Fruit fly (Drosophila melanogaster) whole organism, embryonic: ENCODE measurements around the gene CG34353.

Experiments
- Abd-B ChIP-seq: fragments of 200-800 bp; sonication (Bioruptor generic); optimal IDR thresholded peaks from 2 replicates; lab custom pipeline; 2018; ENCODE audit warnings: missing biosample characterization, mild to moderate bottlenecking, missing genetic modification characterization, moderate library complexity
- Atf3 ChIP-seq: fragments of 200-800 bp; sonication (Bioruptor generic); optimal IDR thresholded peaks from 3 replicates; lab custom pipeline; 2016; ENCODE audit warnings: missing biosample characterization, missing genetic modification characterization
- Awh ChIP-seq: fragments of 200-800 bp; sonication (Bioruptor generic); IDR thresholded peaks from 2 replicates; pipeline ENCODE4, ENCODE4 v1.3.6; 2022; ENCODE audit warnings: missing biosample characterization, missing genetic modification characterization
- Bdp1 ChIP-seq: fragments of 200-800 bp; sonication (Bioruptor generic); optimal IDR thresholded peaks from 3 replicates; lab custom pipeline; 2016; ENCODE audit warnings: missing biosample characterization, missing genetic modification characterization
- CG10366 ChIP-seq: fragments of 200-800 bp; sonication (Bioruptor generic); IDR thresholded peaks from 2 replicates; pipeline ENCODE4 v1.3.6; 2022; ENCODE audit warnings: missing biosample characterization, missing genetic modification characterization
- CG10979 ChIP-seq: fragments of 200-800 bp; sonication (Bioruptor generic); optimal IDR thresholded peaks from 2 replicates; lab custom pipeline; 2018; ENCODE audit warnings: missing biosample characterization, mild to moderate bottlenecking, missing genetic modification characterization, moderate library complexity
- CG11398 ChIP-seq: fragments of 200-800 bp; sonication (Bioruptor generic); optimal IDR thresholded peaks from 2 replicates; lab custom pipeline; 2016; ENCODE audit warnings: missing biosample characterization, missing genetic modification characterization
- CG11456 ChIP-seq: fragments of 200-800 bp; sonication (Bioruptor generic); IDR thresholded peaks from 3 replicates; pipeline ENCODE4 v1.3.6; 2022; ENCODE audit warnings: missing biosample characterization, missing genetic modification characterization
- CG11723 ChIP-seq: fragments of 200-800 bp; sonication (Bioruptor generic); optimal IDR thresholded peaks from 2 replicates; lab custom pipeline; 2017; ENCODE audit warnings: missing biosample characterization, mild to moderate bottlenecking, missing genetic modification characterization
- CG12155 ChIP-seq: fragments of 200-800 bp; sonication (Bioruptor generic); optimal IDR thresholded peaks from 3 replicates; lab custom pipeline; 2016; ENCODE audit warnings: missing biosample characterization, missing genetic modification characterization
- CG12769 ChIP-seq: fragments of 200-800 bp; sonication (Bioruptor generic); optimal IDR thresholded peaks from 2 replicates; lab custom pipeline; 2019; ENCODE audit warnings: missing biosample characterization, mild to moderate bottlenecking, missing genetic modification characterization, moderate library complexity
- CG13424 ChIP-seq: fragments of 200-800 bp; sonication (Bioruptor generic); optimal IDR thresholded peaks from 2 replicates; lab custom pipeline; 2019; ENCODE audit warnings: missing biosample characterization, mild to moderate bottlenecking, missing genetic modification characterization, moderate library complexity
- CG13624 ChIP-seq: fragments of 200-800 bp; sonication (Bioruptor generic); optimal IDR thresholded peaks from 2 replicates; lab custom pipeline; 2016; ENCODE audit warnings: missing biosample characterization, missing genetic modification characterization
- CG15073 ChIP-seq: fragments of 200-800 bp; sonication (Bioruptor generic); optimal IDR thresholded peaks from 2 replicates; lab custom pipeline; 2016; ENCODE audit warnings: missing biosample characterization, missing genetic modification characterization
- CG1529 ChIP-seq: fragments of 200-800 bp; sonication (Bioruptor generic); optimal IDR thresholded peaks from 3 replicates; lab custom pipeline; 2018; ENCODE audit warnings: missing biosample characterization, missing genetic modification characterization
- CG17186 ChIP-seq: fragments of 200-800 bp; sonication (Bioruptor generic); optimal IDR thresholded peaks from 3 replicates; lab custom pipeline; 2017; ENCODE audit warnings: missing biosample characterization, missing genetic modification reagents, missing genetic modification characterization
- CG17568 ChIP-seq: fragments of 200-800 bp; sonication (Bioruptor generic); optimal IDR thresholded peaks from 2 replicates; lab custom pipeline; 2018; ENCODE audit warnings: missing biosample characterization, mild to moderate bottlenecking, missing genetic modification characterization, moderate library complexity
- CG18764 ChIP-seq: fragments of 200-800 bp; sonication (Bioruptor generic); optimal IDR thresholded peaks from 3 replicates; lab custom pipeline; 2016; ENCODE audit warnings: missing biosample characterization, missing genetic modification characterization
- CG2129 ChIP-seq: fragments of 200-800 bp; sonication (Bioruptor generic); IDR thresholded peaks from 2 replicates; pipeline ENCODE4 v1.3.6; 2022; ENCODE audit warnings: missing biosample characterization, missing genetic modification characterization; ENCODE audit not compliant: partially characterized antibody
- CG30403 ChIP-seq: fragments of 200-800 bp; sonication (Bioruptor generic); optimal IDR thresholded peaks from 3 replicates; lab custom pipeline; 2016; ENCODE audit warnings: missing biosample characterization, missing genetic modification characterization
- CG31224 ChIP-seq: fragments of 200-800 bp; sonication (Bioruptor generic); IDR thresholded peaks from 2 replicates; pipeline ENCODE4 v1.3.6; 2022; ENCODE audit warnings: missing biosample characterization, missing genetic modification characterization
- CG31365 ChIP-seq: fragments of 200-800 bp; sonication (Bioruptor generic); optimal IDR thresholded peaks from 2 replicates; lab custom pipeline; 2018; ENCODE audit warnings: missing biosample characterization, mild to moderate bottlenecking, missing genetic modification characterization
- CG3995 ChIP-seq: fragments of 200-800 bp; sonication (Bioruptor generic); optimal IDR thresholded peaks from 3 replicates; lab custom pipeline; 2016; ENCODE audit warnings: missing biosample characterization, missing genetic modification characterization
- CG4617 ChIP-seq: fragments of 200-800 bp; sonication (Bioruptor generic); optimal IDR thresholded peaks from 3 replicates; lab custom pipeline; 2016; ENCODE audit warnings: missing biosample characterization, missing genetic modification characterization, borderline replicate concordance
- CG7745 ChIP-seq: fragments of 200-800 bp; sonication (Bioruptor generic); optimal IDR thresholded peaks from 2 replicates; lab custom pipeline; 2018; ENCODE audit warnings: missing biosample characterization, mild to moderate bottlenecking, missing genetic modification characterization, moderate library complexity
- CG9437 ChIP-seq: fragments of 200-800 bp; sonication (Bioruptor generic); optimal IDR thresholded peaks from 2 replicates; lab custom pipeline; 2018; ENCODE audit warnings: missing biosample characterization, mild to moderate bottlenecking, missing genetic modification characterization
- Gug ChIP-seq: fragments of 200-800 bp; sonication (Bioruptor generic); IDR thresholded peaks from 4 replicates; pipeline ENCODE4 v1.3.6; 2022; ENCODE audit warnings: missing biosample characterization, missing genetic modification characterization
- H15 ChIP-seq: fragments of 200-800 bp; sonication (Bioruptor generic); IDR thresholded peaks from 3 replicates; pipeline ENCODE4 v1.3.6; 2022; ENCODE audit warnings: missing biosample characterization, missing genetic modification characterization
- H2.0 ChIP-seq: fragments of 200-800 bp; sonication (Bioruptor generic); IDR thresholded peaks from 2 replicates; pipeline ENCODE4 v1.3.6; 2022; ENCODE audit warnings: missing biosample characterization, missing genetic modification characterization
- HHEX ChIP-seq: fragments of 200-800 bp; sonication (Bioruptor generic); optimal IDR thresholded peaks from 3 replicates; lab custom pipeline; 2017; ENCODE audit warnings: missing biosample characterization, mild to moderate bottlenecking, missing genetic modification characterization, missing genetic modification reagents
- HLH54F ChIP-seq: fragments of 200-800 bp; sonication (Bioruptor generic); optimal IDR thresholded peaks from 3 replicates; lab custom pipeline; 2016; ENCODE audit warnings: missing biosample characterization, missing genetic modification characterization
- HmgZ ChIP-seq: fragments of 200-800 bp; sonication (Bioruptor generic); optimal IDR thresholded peaks from 2 replicates; lab custom pipeline; 2018; ENCODE audit warnings: missing biosample characterization, mild to moderate bottlenecking, missing genetic modification characterization
- MTF-1 ChIP-seq: fragments of 200-800 bp; sonication (Bioruptor generic); optimal IDR thresholded peaks from 2 replicates; lab custom pipeline; 2018; ENCODE audit warnings: missing biosample characterization, mild to moderate bottlenecking, missing genetic modification characterization, borderline replicate concordance
- Myb ChIP-seq: fragments of 200-800 bp; sonication (Bioruptor generic); optimal IDR thresholded peaks from 2 replicates; lab custom pipeline; 2016; ENCODE audit warnings: missing biosample characterization, missing genetic modification characterization
- Sry-δ ChIP-seq: fragments of 200-800 bp; sonication (Bioruptor generic); optimal IDR thresholded peaks from 2 replicates; lab custom pipeline; 2016; ENCODE audit warnings: missing biosample characterization, missing genetic modification characterization
- ab ChIP-seq: fragments of 200-800 bp; sonication (Bioruptor generic); optimal IDR thresholded peaks from 2 replicates; lab custom pipeline; 2016; ENCODE audit warnings: missing biosample characterization, missing genetic modification characterization
- bsh ChIP-seq, 2 experiments: fragments of 200-800 bp; sonication (Bioruptor generic); optimal IDR thresholded peaks; 2 replicates each; lab custom pipeline; 2017 to 2018; ENCODE audit warnings: mild to moderate bottlenecking in 2 of 2, missing biosample characterization in 2 of 2, missing genetic modification characterization in 2 of 2, moderate library complexity in 1 of 2
- cad ChIP-seq: fragments of >200 bp; optimal IDR thresholded peaks from 2 replicates; lab custom pipeline; 2017; ENCODE audit warnings: missing biosample characterization, missing genetic modification characterization
- ci ChIP-seq: fragments of 200-800 bp; sonication (Bioruptor generic); IDR thresholded peaks from 3 replicates; pipeline ENCODE4 v1.3.6; 2022; ENCODE audit warnings: missing biosample characterization, missing genetic modification characterization
- corto ChIP-seq: fragments of 200-800 bp; sonication (Bioruptor generic); optimal IDR thresholded peaks from 2 replicates; lab custom pipeline; 2016; ENCODE audit warnings: missing biosample characterization, mild to moderate bottlenecking, missing genetic modification characterization, moderate library complexity
- dysf ChIP-seq: fragments of 200-800 bp; sonication (Bioruptor generic); IDR thresholded peaks from 3 replicates; pipeline ENCODE4 v1.3.6; 2022; ENCODE audit warnings: missing biosample characterization, missing genetic modification characterization
- emc ChIP-seq: fragments of 200-800 bp; sonication (Bioruptor generic); optimal IDR thresholded peaks from 2 replicates; lab custom pipeline; 2016; ENCODE audit warnings: missing biosample characterization, missing genetic modification characterization
- insv ChIP-seq, 2 experiments: fragments of 200-800 bp; sonication (Bioruptor generic); optimal IDR thresholded peaks; 3 replicates each; lab custom pipeline; 2016 to 2018; ENCODE audit warnings: missing biosample characterization in 2 of 2, missing genetic modification characterization in 2 of 2
- knrl ChIP-seq: fragments of 200-800 bp; sonication (Bioruptor generic); IDR thresholded peaks from 3 replicates; pipeline ENCODE4 v1.3.6; 2022; ENCODE audit warnings: missing biosample characterization, missing genetic modification characterization; ENCODE audit not compliant: partially characterized antibody
- nau ChIP-seq: fragments of 200-800 bp; sonication (Bioruptor generic); optimal IDR thresholded peaks from 3 replicates; lab custom pipeline; 2017; ENCODE audit warnings: missing biosample characterization, mild to moderate bottlenecking, missing genetic modification characterization, missing genetic modification reagents
- nerfin-1 ChIP-seq: fragments of 200-800 bp; sonication (Bioruptor generic); optimal IDR thresholded peaks from 3 replicates; lab custom pipeline; 2019; ENCODE audit warnings: missing biosample characterization, mild to moderate bottlenecking, missing genetic modification characterization, moderate library complexity
- p53 ChIP-seq: fragments of 200-800 bp; sonication (Bioruptor generic); optimal IDR thresholded peaks from 2 replicates; lab custom pipeline; 2016; ENCODE audit warnings: missing biosample characterization, missing genetic modification characterization
- stwl ChIP-seq: fragments of 200-800 bp; sonication (Bioruptor generic); optimal IDR thresholded peaks from 3 replicates; lab custom pipeline; 2018; ENCODE audit warnings: missing biosample characterization, mild to moderate bottlenecking, missing genetic modification characterization, moderate library complexity
- tio ChIP-seq: fragments of 200-800 bp; sonication (Bioruptor generic); optimal IDR thresholded peaks from 2 replicates; lab custom pipeline; 2017; ENCODE audit warnings: missing biosample characterization, missing genetic modification characterization, inconsistent platforms
- zen2 ChIP-seq: fragments of 200-800 bp; sonication (Bioruptor generic); IDR thresholded peaks from 3 replicates; pipeline ENCODE4 v1.3.6; 2022; ENCODE audit warnings: missing biosample characterization, missing genetic modification characterization; ENCODE audit not compliant: partially characterized antibody

The CG34353 gene

dm6 chr3R:27922673-27923175 is 17.1 kb upstream of the CG34353 start, which contains the start of gene RpL4 (continued):
- TF ChIP-seq corto (GFP tag; lab: Kevin White, UChicago) (no peak), CG13624 (GFP tag; lab: Kevin White, UChicago) (peak; percentile 86), MTF-1 (GFP tag; lab: Kevin White, UChicago) (peak; percentile 96), CG2129 (GFP tag; lab: Robert Waterston, UW) (no peak), knrl (GFP tag; lab: Robert Waterston, UW) (no peak), CG7745 (tag; lab: Kevin White, UChicago) (peak; percentile 31), nerfin-1 (tag; lab: Kevin White, UChicago) (peak; percentile 67), zen2 (GFP tag; lab: Robert Waterston, UW) (no peak), bsh (GFP tag; optimal IDR thresholded peaks at IDR 0.05; lab: Kevin White, UChicago) (peak; percentile 5 to 77), ci (peak; percentile 97), p53 (GFP tag; lab: Kevin White, UChicago) (peak; percentile 77), Awh (GFP tag; lab: Robert Waterston, UW) (peak; percentile 84), Abd-B (no peak), Atf3 (GFP tag; lab: Kevin White, UChicago) (peak; percentile 66), cad (GFP tag; lab: Kevin White, UChicago) (no peak), stwl (tag; lab: Kevin White, UChicago) (peak; percentile 69), CG30403 (GFP tag; lab: Kevin White, UChicago) (peak; percentile 60), CG11723 (GFP tag; lab: Kevin White, UChicago) (peak; percentile 79), HHEX (GFP tag; lab: Kevin White, UChicago) (peak; percentile 87), CG18764 (GFP tag; lab: Kevin White, UChicago) (peak; percentile 66), H2.0 (GFP tag; lab: Robert Waterston, UW) (peak; percentile 83), CG10979 (peak; percentile 57), CG11456 (GFP tag; lab: Robert Waterston, UW) (peak; percentile 90), CG31224 (GFP tag; lab: Robert Waterston, UW) (peak; percentile 60), CG17186 (GFP tag; lab: Kevin White, UChicago) (peak; percentile 56), CG12155 (GFP tag; lab: Kevin White, UChicago) (peak; percentile 51), HLH54F (peak; percentile 75), CG13424 (tag; lab: Kevin White, UChicago) (peak; percentile 60), CG10366 (GFP tag; lab: Robert Waterston, UW) (peak; percentile 75), CG12769 (no peak), tio (GFP tag; lab: Kevin White, UChicago) (no peak), HmgZ (tag; lab: Kevin White, UChicago) (peak; percentile 65), CG11398 (peak; percentile 81), CG15073 (GFP tag; lab: Kevin White, UChicago) (no peak), nau (GFP tag; lab: Kevin White, UChicago) (peak; percentile 82), dysf (GFP tag; lab: Robert Waterston, UW) (peak; percentile 72), emc (GFP tag; lab: Kevin White, UChicago) (peak; percentile 66), H15 (GFP tag; lab: Robert Waterston, UW) (peak; percentile 74; the same call in 2 of the 3 replicates), CG31365 (tag; lab: Kevin White, UChicago) (peak; percentile 69), CG17568 (GFP tag; lab: Kevin White, UChicago) (peak; percentile 90), CG4617 (peak; percentile 52), CG1529 (GFP tag; lab: Kevin White, UChicago) (peak; percentile 78), ab (peak; percentile 2), CG3995 (GFP tag; lab: Kevin White, UChicago) (peak; percentile 55), Gug (GFP tag; lab: Robert Waterston, UW) (no peak; the same call in 3 of the 4 replicates), insv (GFP tag; optimal IDR thresholded peaks at IDR 0.05; lab: Kevin White, UChicago) (peak in 1 of 2 experiments; percentile 81), Bdp1 (GFP tag; lab: Kevin White, UChicago) (peak; percentile 66), CG9437 (peak; percentile 88), Myb (peak; percentile 43), Sry-δ (GFP tag; lab: Kevin White, UChicago) (peak; percentile 19)
